Worm (Caenorhabditis elegans) whole organism, L1 larva: ENCODE results near the gene ntl-2.

Experiments used
- ama-1 ChIP-seq: fragments of 150-350 bp; optimal IDR thresholded peaks from 2 replicates; lab custom pipeline; 2014
- dpl-1 ChIP-seq, 3 experiments: fragments of 150-350 bp in 2 of 3; sonication (generic microtip) in 1 of 3; optimal IDR thresholded peaks; 2 replicates each; lab custom pipeline; 2014 to 2017; ENCODE audit warnings: missing biosample characterization in 3 of 3, missing genetic modification characterization in 3 of 3, missing genetic modification reagents in 3 of 3
- egl-27 ChIP-seq, 2 experiments: fragments of 150-350 bp in 1 of 2; sonication (generic microtip); optimal IDR thresholded peaks; 3 replicates each; lab custom pipeline; 2017 to 2018; ENCODE audit warnings: missing biosample characterization in 2 of 2, missing genetic modification characterization in 2 of 2, missing genetic modification reagents in 2 of 2
- ets-5 ChIP-seq: fragments of 200-800 bp; sonication (Bioruptor generic); IDR thresholded peaks from 2 replicates; pipeline ENCODE4 v1.3.6; 2022; ENCODE audit warnings: missing genetic modification characterization, missing compliant biosample characterization
- hlh-17 ChIP-seq: fragments of 200-800 bp; sonication (Bioruptor generic); optimal IDR thresholded peaks from 2 replicates; lab custom pipeline; 2018; ENCODE audit warnings: missing genetic modification characterization, mild to moderate bottlenecking, missing compliant biosample characterization, moderate library complexity, borderline replicate concordance
- isw-1 ChIP-seq: fragments of 200-800 bp; sonication (Bioruptor generic); IDR thresholded peaks from 2 replicates; pipeline ENCODE4 v1.3.6; 2022; ENCODE audit warnings: missing genetic modification characterization, missing compliant biosample characterization
- lin-13 ChIP-seq: fragments of 150-350 bp; optimal IDR thresholded peaks from 2 replicates; lab custom pipeline; 2014; ENCODE audit warnings: missing biosample characterization, missing genetic modification reagents, missing genetic modification characterization
- mep-1 ChIP-seq: fragments of 150-350 bp; optimal IDR thresholded peaks from 2 replicates; lab custom pipeline; 2014; ENCODE audit warnings: missing biosample characterization, missing genetic modification characterization
- nhr-28 ChIP-seq: fragments of 150-350 bp; optimal IDR thresholded peaks from 2 replicates; lab custom pipeline; 2014; ENCODE audit warnings: missing biosample characterization, missing genetic modification characterization
- sup-37 ChIP-seq: fragments of 200-800 bp; sonication (Bioruptor generic); optimal IDR thresholded peaks from 2 replicates; lab custom pipeline; 2018; ENCODE audit warnings: mild to moderate bottlenecking, missing genetic modification characterization, missing compliant biosample characterization
- unc-30 ChIP-seq: sonication (generic microtip); optimal IDR thresholded peaks from 2 replicates; lab custom pipeline; 2017; ENCODE audit warnings: missing biosample characterization, missing genetic modification characterization
- unc-86 ChIP-seq: sonication (generic microtip); optimal IDR thresholded peaks from 2 replicates; lab custom pipeline; 2016; ENCODE audit warnings: missing genetic modification characterization, missing compliant biosample characterization
- ztf-11 ChIP-seq, 2 experiments: sonication (generic microtip); optimal IDR thresholded peaks; 2 replicates each; lab custom pipeline; 2016 to 2017; ENCODE audit warnings: missing genetic modification characterization in 2 of 2, missing biosample characterization in 1 of 2, missing compliant biosample characterization in 1 of 2

- TF ChIP-seq unc-86 (tag; lab: Kevin White, UChicago) (no peak), hlh-17 (no peak), ets-5 (GFP tag; lab: Robert Waterston, UW) (no peak), unc-30 (no peak), lin-13 (no peak), isw-1 (no peak), dpl-1 (GFP tag; optimal IDR thresholded peaks at IDR 0.05; lab: Kevin White, UChicago) (no peak), mep-1 (tag; lab: Kevin White, UChicago) (no peak), ztf-11 (tag; optimal IDR thresholded peaks at IDR 0.05; lab: Kevin White, UChicago) (no peak), ama-1 (lab: Kevin White, UChicago) (no peak), egl-27 (tag; optimal IDR thresholded peaks at IDR 0.05; lab: Kevin White, UChicago) (no peak), sup-37 (GFP tag; lab: Kevin White, UChicago) (no peak), nhr-28 (no peak)
These were observed 14.8 kb upstream of the ntl-2 start for ce11 chrII:4391072-4391471.
